Worm (Caenorhabditis elegans): Measurements from ENCODE around the gene div-1.

- TF ChIP-seq nhr-2 (tag; optimal IDR thresholded peaks at IDR 0.05) (no peak), snpc-4 (tag; optimal IDR thresholded peaks at IDR 0.05) (no peak), elt-3 (tag; optimal IDR thresholded peaks at IDR 0.05) (no peak), mep-1 (tag; optimal IDR thresholded peaks at IDR 0.05) (no peak), nhr-28 (tag; optimal IDR thresholded peaks at IDR 0.05) (no peak), pha-4 (tag; optimal IDR thresholded peaks at IDR 0.05) (no peak), sptf-1 (tag; optimal IDR thresholded peaks at IDR 0.05) (no peak), unc-62 (GFP tag; optimal IDR thresholded peaks at IDR 0.05) (no peak), ztf-11 (tag; optimal IDR thresholded peaks at IDR 0.05) (no peak), blmp-1 (tag; optimal IDR thresholded peaks at IDR 0.05) (no peak), zip-8 (tag; optimal IDR thresholded peaks at IDR 0.05) (no peak), elt-1 (tag; optimal IDR thresholded peaks at IDR 0.05; ENCODE audit: borderline replicate concordance, insufficient read depth) (no peak), nhr-237 (tag; optimal IDR thresholded peaks at IDR 0.05) (no peak)
These were observed 33.8 kb downstream of the div-1 start for ce11 chrIII:10214540-10214979.

All from whole organism, mixed stage, embryonic.